Fruit fly (Drosophila melanogaster): ENCODE results near the gene CG32817.

CG32817 gene

DNA sequence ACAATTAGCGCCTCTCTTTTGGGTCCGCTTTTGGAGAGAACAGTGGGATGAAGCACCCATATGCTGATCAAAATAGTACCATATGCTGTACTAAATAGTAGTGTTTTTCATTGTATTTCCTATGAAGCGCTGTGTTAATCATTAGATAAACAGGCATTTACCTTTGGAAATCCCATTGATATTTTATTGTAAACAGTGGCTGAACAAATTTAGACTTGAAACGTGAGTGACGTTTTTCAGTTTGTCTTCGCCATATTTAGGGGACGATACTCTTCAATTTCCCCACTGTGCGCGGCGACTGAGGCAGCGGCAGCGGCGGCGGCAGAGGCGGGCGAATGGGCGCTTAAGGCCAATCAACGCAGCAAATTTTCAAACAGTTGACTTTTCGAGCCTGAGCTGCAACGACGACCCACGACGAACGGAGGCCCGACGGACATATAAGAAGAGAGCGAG, 20.7 kb downstream of the CG32817 start (continued):
- TF ChIP-seq HLH106 (tag; optimal IDR thresholded peaks at IDR 0.05): peak; percentile 80

DNA sequence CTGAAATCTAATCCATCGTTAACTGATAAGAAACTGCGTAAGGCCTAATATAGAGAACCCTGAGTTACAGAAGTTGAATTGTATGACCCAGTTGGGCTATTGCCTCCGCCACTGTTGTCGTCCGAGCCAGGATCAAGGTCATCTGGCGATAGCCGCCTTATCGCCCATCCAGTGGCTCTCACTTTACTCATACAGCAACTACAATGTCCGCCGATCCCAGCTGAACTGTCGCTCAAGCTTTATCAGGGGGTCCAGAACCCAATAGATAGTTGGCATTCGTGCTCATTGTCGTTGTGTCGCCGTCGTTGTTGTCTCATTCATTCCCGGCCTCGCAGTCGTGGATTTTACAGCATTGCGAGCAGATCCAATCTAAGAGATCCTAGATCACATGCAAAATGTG, 30.3 kb downstream of the CG32817 start, which contains the start of gene arg:
Gene arg, plus strand, starts transcription at position 319 of the 400 bp plus-strand sequence.
- TF ChIP-seq sage (GFP tag; optimal IDR thresholded peaks at IDR 0.05) (no peak), brk (GFP tag; optimal IDR thresholded peaks at IDR 0.05) (no peak), jim (GFP tag; optimal IDR thresholded peaks at IDR 0.05) (no peak), fru (GFP tag; optimal IDR thresholded peaks at IDR 0.05) (no peak), Jra (GFP tag; optimal IDR thresholded peaks at IDR 0.05) (no peak), Vsx2 (GFP tag; optimal IDR thresholded peaks at IDR 0.05; ENCODE audit: partially characterized antibody) (no peak), Dfd (GFP tag; optimal IDR thresholded peaks at IDR 0.05) (no peak)

DNA sequence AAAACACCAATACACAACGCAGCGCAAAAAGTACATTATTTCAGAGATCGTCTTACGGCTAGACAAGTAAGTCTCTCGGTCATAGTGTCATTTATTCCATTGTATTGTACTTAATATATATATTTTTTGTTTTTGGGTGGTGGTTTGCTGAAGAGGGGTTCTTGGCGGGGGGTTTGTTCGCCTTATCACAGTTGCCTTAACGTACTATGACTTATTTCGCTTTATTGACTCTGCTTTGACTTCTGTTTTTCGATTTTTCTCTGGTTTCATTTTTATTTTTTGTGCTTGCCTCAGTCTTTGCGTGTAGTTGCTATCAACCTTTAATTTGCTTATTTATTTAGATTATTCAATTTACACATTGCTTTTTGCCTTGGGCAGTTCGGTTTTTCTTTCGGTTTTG, 31.7 kb downstream of the CG32817 start:
- TF ChIP-seq Hnf4 (GFP tag; optimal IDR thresholded peaks at IDR 0.05) (peak; percentile 39), sage (GFP tag; optimal IDR thresholded peaks at IDR 0.05) (no peak), usp (GFP tag; optimal IDR thresholded peaks at IDR 0.05) (no peak), tai (GFP tag; optimal IDR thresholded peaks at IDR 0.05) (no peak), Vsx2 (GFP tag; optimal IDR thresholded peaks at IDR 0.05; ENCODE audit: partially characterized antibody) (no peak), Rel (GFP tag; optimal IDR thresholded peaks at IDR 0.05) (no peak), Rel (tag; optimal IDR thresholded peaks at IDR 0.05) (peak; percentile 54), psq (GFP tag; optimal IDR thresholded peaks at IDR 0.05) (peak; percentile 16), Dif (GFP tag; optimal IDR thresholded peaks at IDR 0.05; ENCODE audit: partially characterized antibody) (no peak), br (GFP tag; optimal IDR thresholded peaks at IDR 0.05) (peak; percentile 29)

DNA sequence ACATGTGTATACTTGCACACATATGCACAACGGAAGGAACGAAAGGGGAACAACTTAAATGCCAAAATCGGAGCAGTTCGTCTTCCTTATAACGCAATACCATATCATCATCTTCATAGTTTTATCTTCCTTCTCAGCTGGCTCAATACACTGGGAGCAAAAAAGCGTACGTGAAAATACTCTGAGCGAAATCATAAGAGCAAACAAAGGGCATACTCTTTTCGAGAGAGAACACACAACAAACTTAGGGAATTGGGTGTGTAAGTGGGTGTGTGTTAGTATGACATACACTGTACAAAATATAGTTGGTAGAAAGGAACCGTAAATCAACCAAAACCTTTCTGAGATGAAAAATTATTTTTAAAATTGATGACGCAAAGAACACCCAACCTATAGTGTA, 33.7 kb downstream of the CG32817 start:
- no peak for TF ChIP-seq dsf (GFP tag; optimal IDR thresholded peaks at IDR 0.05; ENCODE audit: borderline replicate concordance)
- TF ChIP-seq Abd-B (GFP tag; optimal IDR thresholded peaks at IDR 0.05): no peak
- no peak for TF ChIP-seq pan (optimal IDR thresholded peaks at IDR 0.05)
- no peak for TF ChIP-seq CG32264 (GFP tag; optimal IDR thresholded peaks at IDR 0.05)
- TF ChIP-seq N (GFP tag; optimal IDR thresholded peaks at IDR 0.05): no peak
- TF ChIP-seq Hnf4 (GFP tag; optimal IDR thresholded peaks at IDR 0.05): no peak
- no peak for TF ChIP-seq Vsx2 (GFP tag; optimal IDR thresholded peaks at IDR 0.05; ENCODE audit: partially characterized antibody)
- no peak for TF ChIP-seq br (GFP tag; optimal IDR thresholded peaks at IDR 0.05)
- TF ChIP-seq h (GFP tag; optimal IDR thresholded peaks at IDR 0.05): no peak
- no peak for TF ChIP-seq Sp1 (GFP tag; optimal IDR thresholded peaks at IDR 0.05)
- no peak for TF ChIP-seq sage (GFP tag; optimal IDR thresholded peaks at IDR 0.05)

DNA sequence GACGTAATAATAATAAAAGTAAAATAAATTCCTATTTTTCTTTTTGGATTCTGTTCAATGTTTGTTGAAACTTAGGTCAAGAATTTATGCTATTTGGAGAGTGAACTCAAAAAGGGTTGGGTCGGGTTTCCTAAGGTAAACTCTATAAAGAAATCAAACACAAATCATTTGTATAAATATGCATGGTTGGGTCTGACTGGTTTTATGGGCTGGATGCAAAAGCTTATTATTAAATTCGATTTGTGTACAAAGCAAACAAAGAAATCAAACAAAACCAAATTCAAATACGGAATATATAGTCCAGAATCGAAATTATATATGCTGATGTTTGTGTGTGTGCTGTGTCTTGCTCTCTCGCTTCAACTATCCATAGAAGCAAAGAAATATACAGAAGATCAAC, 36.8 kb downstream of the CG32817 start:
- TF ChIP-seq dmrt93B (GFP tag; optimal IDR thresholded peaks at IDR 0.05): no peak

DNA sequence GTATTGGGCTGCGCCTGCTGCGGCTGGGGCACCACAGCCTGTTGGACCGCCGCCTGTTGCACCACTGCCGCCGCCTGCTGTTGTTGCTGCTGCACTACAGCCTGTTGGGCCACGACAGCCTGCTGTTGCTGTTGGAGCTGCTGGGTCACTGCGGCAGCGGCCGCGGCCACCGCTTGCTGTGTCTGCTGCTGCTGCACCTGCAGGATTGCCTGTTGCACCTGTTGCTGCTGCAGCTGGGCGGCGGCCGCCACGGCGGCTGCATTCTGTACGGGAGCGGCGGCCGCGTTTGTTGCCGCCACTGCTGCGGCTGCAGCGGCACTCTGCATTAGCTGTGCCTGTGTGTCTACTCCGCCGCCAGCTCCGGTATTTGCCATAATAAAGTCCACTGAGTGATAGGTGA, 40.0 kb downstream of the CG32817 start:
- TF ChIP-seq dl (GFP tag; optimal IDR thresholded peaks at IDR 0.05; ENCODE audit: insufficient read depth in 1 of 2, partially characterized antibody in 2 of 2) (no peak), woc (GFP tag; optimal IDR thresholded peaks at IDR 0.05) (no peak), brk (GFP tag; optimal IDR thresholded peaks at IDR 0.05) (no peak), Dfd (GFP tag; optimal IDR thresholded peaks at IDR 0.05) (no peak), fru (GFP tag; optimal IDR thresholded peaks at IDR 0.05) (no peak), usp (GFP tag; optimal IDR thresholded peaks at IDR 0.05) (no peak), N (GFP tag; optimal IDR thresholded peaks at IDR 0.05) (no peak), dmrt93B (GFP tag; optimal IDR thresholded peaks at IDR 0.05) (no peak), HLH106 (tag; optimal IDR thresholded peaks at IDR 0.05) (no peak), Hnf4 (GFP tag; optimal IDR thresholded peaks at IDR 0.05) (no peak), Jra (GFP tag; optimal IDR thresholded peaks at IDR 0.05) (no peak), Sp1 (GFP tag; optimal IDR thresholded peaks at IDR 0.05) (no peak), CG9705 (GFP tag; optimal IDR thresholded peaks at IDR 0.05) (no peak), foxo (GFP tag; optimal IDR thresholded peaks at IDR 0.05) (no peak), ey (GFP tag; optimal IDR thresholded peaks at IDR 0.05) (no peak), tai (GFP tag; optimal IDR thresholded peaks at IDR 0.05) (no peak), lola (GFP tag; optimal IDR thresholded peaks at IDR 0.05) (no peak), Myc (optimal IDR thresholded peaks at IDR 0.05) (no peak), rgr (GFP tag; optimal IDR thresholded peaks at IDR 0.05) (no peak), Hr83 (GFP tag; optimal IDR thresholded peaks at IDR 0.05; ENCODE audit: poor library complexity, severe bottlenecking) (no peak)
